Fruit fly (Drosophila melanogaster) Kc167 (cell line): Measurements from ENCODE around the gene vkg.

ENCODE experiments used
- Myc ChIP-seq: fragments of >200 bp; optimal IDR thresholded peaks from 2 replicates; lab custom pipeline; 2017; ENCODE audit warnings: missing external identifiers
- Sin3A ChIP-seq: fragments of >200 bp; optimal IDR thresholded peaks from 2 replicates; lab custom pipeline; 2018; ENCODE audit warnings: missing external identifiers
- h ChIP-seq: fragments of >200 bp; optimal IDR thresholded peaks from 3 replicates; lab custom pipeline; 2018; ENCODE audit warnings: missing external identifiers
- insv ChIP-seq: fragments of >200 bp; optimal IDR thresholded peaks from 3 replicates; lab custom pipeline; 2018; ENCODE audit warnings: missing external identifiers
- psq ChIP-seq: fragments of >200 bp; optimal IDR thresholded peaks from 2 replicates; lab custom pipeline; 2017; ENCODE audit warnings: missing external identifiers
- ttk ChIP-seq: sonication (Bioruptor generic); optimal IDR thresholded peaks from 2 replicates; lab custom pipeline; 2017; ENCODE audit warnings: missing external identifiers

DNA sequence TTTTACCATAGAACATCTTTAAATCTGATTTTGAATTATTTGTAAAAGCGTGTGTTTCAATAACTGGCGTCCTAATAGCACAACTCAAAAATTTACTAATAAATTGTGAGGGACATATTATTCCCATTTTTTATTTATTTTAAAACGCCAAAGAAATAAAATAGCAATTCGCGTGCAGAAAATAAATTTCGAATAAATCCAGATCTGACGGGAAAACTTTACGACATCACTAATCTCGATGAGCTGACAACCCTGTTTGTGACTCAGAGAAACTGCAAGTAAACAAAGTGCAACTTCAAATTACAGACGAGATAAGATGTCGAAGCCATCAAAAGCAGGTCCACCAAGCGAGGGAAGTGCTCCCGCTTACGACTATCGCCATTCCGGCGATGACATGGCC, 62.6 kb downstream of the vkg start, which contains the start of gene CG34125:
- TF ChIP-seq h (lab: Kevin White, UChicago) (no peak), Sin3A (lab: Kevin White, UChicago) (no peak), psq (no peak), ttk (no peak), insv (lab: Kevin White, UChicago) (no peak), Myc (no peak)
